Fruit fly (Drosophila melanogaster) whole organism, embryonic: Measurements from ENCODE around the gene RpS3.

Experiments
- CG15601 ChIP-seq: fragments of 200-800 bp; sonication (Bioruptor generic); optimal IDR thresholded peaks from 3 replicates; lab custom pipeline; 2019; ENCODE audit warnings: missing biosample characterization, mild to moderate bottlenecking, missing genetic modification characterization, moderate library complexity
- CG8478 ChIP-seq: fragments of >200 bp; optimal IDR thresholded peaks from 2 replicates; lab custom pipeline; 2018
- D19B ChIP-seq: fragments of 200-800 bp; sonication (Bioruptor generic); optimal IDR thresholded peaks from 2 replicates; lab custom pipeline; 2017; ENCODE audit warnings: missing biosample characterization, mild to moderate bottlenecking, missing genetic modification characterization
- Sox102F ChIP-seq: fragments of 200-800 bp; sonication (Bioruptor generic); optimal IDR thresholded peaks from 2 replicates; lab custom pipeline; 2018; ENCODE audit warnings: missing biosample characterization, mild to moderate bottlenecking, missing genetic modification characterization, moderate library complexity

dm6 chr3R:23334036-23334744, 24.4 kb upstream of the RpS3 start:
- TF ChIP-seq D19B (GFP tag; lab: Kevin White, UChicago) (no peak), CG8478 (lab: Kevin White, UChicago) (no peak), CG15601 (tag; lab: Kevin White, UChicago) (no peak), Sox102F (GFP tag; lab: Kevin White, UChicago) (no peak)
